Worm (Caenorhabditis elegans): Measurements from ENCODE around the gene Y67H2A.7.

The Y67H2A.7 gene

ce11 chrIV:13358488-13358887 is 54.9 kb downstream of the Y67H2A.7 start, which contains the start of gene W02A2.8:
TSS of gene W02A2.8 (minus strand) at chrIV:13358588.
- no peak for TF ChIP-seq lin-11 (tag; optimal IDR thresholded peaks at IDR 0.05)
- TF ChIP-seq lin-13 (GFP tag; optimal IDR thresholded peaks at IDR 0.05), result no peak
- TF ChIP-seq elt-1 (tag; optimal IDR thresholded peaks at IDR 0.05), result no peak
- no peak for TF ChIP-seq unc-55 (GFP tag; optimal IDR thresholded peaks at IDR 0.05)
- no peak for TF ChIP-seq ztf-11 (tag; optimal IDR thresholded peaks at IDR 0.05)
- TF ChIP-seq nhr-129 (tag; optimal IDR thresholded peaks at IDR 0.05), result no peak
- no peak for TF ChIP-seq alr-1 (tag; optimal IDR thresholded peaks at IDR 0.05)
- no peak for TF ChIP-seq ama-1 (optimal IDR thresholded peaks at IDR 0.05)
- no peak for TF ChIP-seq gmeb-1 (tag; optimal IDR thresholded peaks at IDR 0.05)
- no peak for TF ChIP-seq unc-39 (tag; optimal IDR thresholded peaks at IDR 0.05)
- TF ChIP-seq nhr-12 (tag; optimal IDR thresholded peaks at IDR 0.05), result no peak
- TF ChIP-seq crh-2 (tag; optimal IDR thresholded peaks at IDR 0.05), result no peak
- no peak for TF ChIP-seq peb-1 (tag; optimal IDR thresholded peaks at IDR 0.05)
- TF ChIP-seq nhr-23 (tag; optimal IDR thresholded peaks at IDR 0.05), result no peak
- no peak for TF ChIP-seq nhr-10 (tag; optimal IDR thresholded peaks at IDR 0.05)

DNA sequence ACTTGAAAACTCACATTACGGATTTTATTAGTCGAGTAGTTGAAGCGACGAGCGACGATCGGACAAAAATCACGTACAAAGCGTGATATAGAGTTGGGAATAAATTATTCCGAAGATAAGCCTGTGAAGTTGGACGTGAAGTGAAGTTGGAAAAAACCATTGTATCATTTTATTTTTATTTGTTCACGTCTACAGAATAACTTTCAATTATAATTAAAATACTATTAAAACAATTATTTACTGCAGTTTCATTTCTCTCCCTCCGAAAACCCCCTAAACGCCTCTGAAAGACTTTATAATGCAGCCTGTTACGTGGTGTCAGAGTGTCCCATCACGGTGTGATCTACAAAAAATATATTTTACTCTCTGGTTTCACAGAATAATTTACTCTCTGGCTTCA is 56.6 kb downstream of the Y67H2A.7 start, which contains the start of gene Y62E10A.3:
Gene Y62E10A.3, minus strand, starts transcription at position 101 of the 400 bp plus-strand sequence.
- TF ChIP-seq elt-1 (tag; optimal IDR thresholded peaks at IDR 0.05) (no peak), unc-62 (GFP tag; optimal IDR thresholded peaks at IDR 0.05) (no peak), C34F6.9 (tag; optimal IDR thresholded peaks at IDR 0.05) (no peak), ztf-1 (GFP tag; conservative IDR thresholded peaks at IDR 0.05) (no peak), nhr-12 (tag; optimal IDR thresholded peaks at IDR 0.05) (no peak), ama-1 (optimal IDR thresholded peaks at IDR 0.05) (no peak), ceh-82 (tag; optimal IDR thresholded peaks at IDR 0.05) (no peak), ceh-16 (tag; optimal IDR thresholded peaks at IDR 0.05) (no peak), snpc-4 (tag; optimal IDR thresholded peaks at IDR 0.05) (no peak), nhr-25 (tag; optimal IDR thresholded peaks at IDR 0.05) (no peak), ZK546.5 (tag; optimal IDR thresholded peaks at IDR 0.05) (no peak), ztf-11 (tag; optimal IDR thresholded peaks at IDR 0.05) (no peak), mab-5 (tag; optimal IDR thresholded peaks at IDR 0.05) (no peak), nhr-21 (tag; optimal IDR thresholded peaks at IDR 0.05) (no peak), gmeb-1 (tag; optimal IDR thresholded peaks at IDR 0.05) (no peak), lin-11 (tag; optimal IDR thresholded peaks at IDR 0.05) (no peak)

All from whole organism, L2 larva.